Worm (Caenorhabditis elegans): Measurements from ENCODE around the gene clec-76.

DNA sequence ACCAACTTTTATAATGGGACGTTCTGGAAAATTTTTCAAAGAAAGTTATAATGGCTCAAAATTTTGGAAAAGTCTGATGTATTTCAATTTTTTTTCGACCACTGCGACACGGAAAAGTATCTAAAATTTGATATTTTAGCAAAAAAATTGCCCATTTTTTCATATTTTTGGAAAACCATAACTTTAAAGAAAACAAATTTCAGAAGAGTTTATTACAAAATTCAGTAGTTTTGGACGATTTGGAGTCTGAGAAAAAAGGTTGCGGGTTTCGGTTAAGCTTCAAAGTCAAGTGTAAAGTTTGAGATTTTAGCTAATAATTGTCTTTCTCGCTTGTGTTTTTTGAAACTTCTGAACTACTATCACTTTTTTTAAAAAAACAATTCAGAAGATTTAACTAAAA lies 23.1 kb downstream of the clec-76 start:
- TF ChIP-seq lsy-2 (tag; optimal IDR thresholded peaks at IDR 0.05) (no peak), nhr-77 (tag; optimal IDR thresholded peaks at IDR 0.05) (no peak), mdl-1 (tag; optimal IDR thresholded peaks at IDR 0.05) (no peak), fos-1 (tag; optimal IDR thresholded peaks at IDR 0.05) (no peak), elt-1 (tag; optimal IDR thresholded peaks at IDR 0.05) (no peak), nhr-11 (tag; optimal IDR thresholded peaks at IDR 0.05) (no peak), blmp-1 (tag; optimal IDR thresholded peaks at IDR 0.05; ENCODE audit: insufficient read depth) (no peak), egl-27 (tag; optimal IDR thresholded peaks at IDR 0.05) (no peak), aly-2 (tag; optimal IDR thresholded peaks at IDR 0.05) (no peak), skn-1 (tag; optimal IDR thresholded peaks at IDR 0.05) (no peak), unc-62 (GFP tag; optimal IDR thresholded peaks at IDR 0.05) (no peak), lin-39 (tag; optimal IDR thresholded peaks at IDR 0.05) (no peak)
